Fruit fly (Drosophila melanogaster): ENCODE results near the gene MED31.
A peak's percentile ranks its signal among the peaks of the same experiment; 100 is the strongest.

Gene MED31

dm6 chr3R:4684811-4685210 is 43.0 kb downstream of the MED31 start:
- TF ChIP-seq eg (GFP tag; IDR thresholded peaks at IDR 0.05) (0 out of 3 replicates have a peak, but pooled peaks have one; percentile 27), CG3919 (GFP tag; optimal IDR thresholded peaks at IDR 0.05) (peak; percentile 19)

dm6 chr3R:4687207-4687606 is 45.4 kb downstream of the MED31 start:
- TF ChIP-seq CG6276 (GFP tag; optimal IDR thresholded peaks at IDR 0.05) (peak; percentile 45), CG8319 (GFP tag; optimal IDR thresholded peaks at IDR 0.05) (peak; percentile 5), Sox15 (GFP tag; optimal IDR thresholded peaks at IDR 0.05) (no peak), Sox14 (GFP tag; optimal IDR thresholded peaks at IDR 0.05) (peak; percentile 67), Ets96B (tag; optimal IDR thresholded peaks at IDR 0.05) (peak; percentile 45), achi (GFP tag; optimal IDR thresholded peaks at IDR 0.05) (peak; percentile 74), Ets21C (GFP tag; optimal IDR thresholded peaks at IDR 0.05) (no peak), ss (GFP tag; optimal IDR thresholded peaks at IDR 0.05) (no peak), CG6792 (GFP tag; optimal IDR thresholded peaks at IDR 0.05) (peak; percentile 27), CG16779 (tag; optimal IDR thresholded peaks at IDR 0.05) (no peak), CG8119 (GFP tag; IDR thresholded peaks at IDR 0.05) (peak; percentile 69), CG6854 (GFP tag; optimal IDR thresholded peaks at IDR 0.05) (no peak), Blimp-1 (GFP tag; optimal IDR thresholded peaks at IDR 0.05) (no peak), Eip78C (GFP tag) (peak; percentile 82), OdsH (GFP tag; optimal IDR thresholded peaks at IDR 0.05) (peak; percentile 61), salr (GFP tag; optimal IDR thresholded peaks at IDR 0.05) (peak; percentile 22 to 73), CG7368 (GFP tag; optimal IDR thresholded peaks at IDR 0.05) (peak; percentile 44), CG9139 (GFP tag; optimal IDR thresholded peaks at IDR 0.05) (no peak), CG4318 (GFP tag; optimal IDR thresholded peaks at IDR 0.05) (peak; percentile 44), spab (GFP tag; optimal IDR thresholded peaks at IDR 0.05) (peak; percentile 13), dsx (GFP tag; optimal IDR thresholded peaks at IDR 0.05; ENCODE audit: poor library complexity, severe bottlenecking) (no peak), eg (GFP tag; IDR thresholded peaks at IDR 0.05) (peak; percentile 65; the same call in 1 of the 3 replicates), CG11294 (GFP tag; IDR thresholded peaks at IDR 0.05) (peak; percentile 45; the same call in 1 of the 2 replicates), fkh (GFP tag; optimal IDR thresholded peaks at IDR 0.05) (no peak), CG6808 (GFP tag; optimal IDR thresholded peaks at IDR 0.05) (peak; percentile 4), Sox102F (GFP tag; optimal IDR thresholded peaks at IDR 0.05) (no peak), CG3919 (GFP tag; optimal IDR thresholded peaks at IDR 0.05) (peak; percentile 64), acj6 (GFP tag; optimal IDR thresholded peaks at IDR 0.05) (peak; percentile 63), vri (GFP tag; optimal IDR thresholded peaks at IDR 0.05) (no peak), CG15336 (GFP tag; IDR thresholded peaks at IDR 0.05) (peak; percentile 68), CG3032 (tag; optimal IDR thresholded peaks at IDR 0.05) (peak; percentile 29), esn (GFP tag; optimal IDR thresholded peaks at IDR 0.05) (peak; percentile 28), fd59A (GFP tag; optimal IDR thresholded peaks at IDR 0.05) (peak; percentile 12), CG10631 (GFP tag; optimal IDR thresholded peaks at IDR 0.05) (peak; percentile 71), Smox (GFP tag; optimal IDR thresholded peaks at IDR 0.05) (no peak), lz (GFP tag; optimal IDR thresholded peaks at IDR 0.05) (peak; percentile 8), topi (GFP tag; optimal IDR thresholded peaks at IDR 0.05) (peak; percentile 10), dac (GFP tag; optimal IDR thresholded peaks at IDR 0.05) (peak; percentile 16), CG32006 (GFP tag; optimal IDR thresholded peaks at IDR 0.05) (peak; percentile 74), cyc (GFP tag; optimal IDR thresholded peaks at IDR 0.05) (peak; percentile 32), CG10669 (GFP tag; optimal IDR thresholded peaks at IDR 0.05) (no peak), Gug (GFP tag; IDR thresholded peaks at IDR 0.05) (peak; percentile 56; the same call in 1 of the 2 replicates), Eip75B (GFP tag; optimal IDR thresholded peaks at IDR 0.05) (peak; percentile 64), net (GFP tag; optimal IDR thresholded peaks at IDR 0.05) (peak; percentile 36), CG34406 (GFP tag; optimal IDR thresholded peaks at IDR 0.05) (no peak), CG1621 (tag; optimal IDR thresholded peaks at IDR 0.05) (no peak), pdm3 (GFP tag; optimal IDR thresholded peaks at IDR 0.05) (peak; percentile 56), CG11762 (GFP tag; optimal IDR thresholded peaks at IDR 0.05; ENCODE audit: insufficient read depth) (peak; percentile 42), Hr4 (GFP tag; optimal IDR thresholded peaks at IDR 0.05) (peak; percentile 64)

Data from whole organism, prepupa.